Worm (Caenorhabditis elegans) whole organism, dauer: ENCODE results near the gene phf-31.

Source experiments
- unc-62 ChIP-seq: sonication (generic microtip); optimal IDR thresholded peaks from 2 replicates; lab custom pipeline; 2017; ENCODE audit warnings: missing biosample characterization, missing genetic modification reagents, missing genetic modification characterization

phf-31 gene

DNA sequence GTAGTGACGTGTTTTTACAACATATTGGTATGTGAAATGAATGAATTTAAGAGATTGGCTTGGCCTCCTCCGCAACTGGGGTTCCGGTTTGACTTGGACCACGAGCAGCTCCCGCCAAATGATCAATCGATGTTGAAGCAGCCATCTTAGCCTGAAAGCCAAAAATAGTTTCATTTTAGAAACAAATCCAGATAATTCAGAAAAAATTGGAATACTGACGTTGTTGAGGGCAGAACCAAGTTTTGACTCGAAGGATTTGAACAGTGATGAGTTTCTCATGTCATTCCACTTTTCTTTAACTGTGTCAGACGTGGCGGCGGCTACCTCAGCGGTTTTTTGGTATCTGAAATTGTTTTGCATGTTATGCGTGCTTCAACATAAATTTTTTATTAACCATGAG, 5.8 kb upstream of the phf-31 start:
- TF ChIP-seq unc-62 (GFP tag; lab: Kevin White, UChicago): no peak

DNA sequence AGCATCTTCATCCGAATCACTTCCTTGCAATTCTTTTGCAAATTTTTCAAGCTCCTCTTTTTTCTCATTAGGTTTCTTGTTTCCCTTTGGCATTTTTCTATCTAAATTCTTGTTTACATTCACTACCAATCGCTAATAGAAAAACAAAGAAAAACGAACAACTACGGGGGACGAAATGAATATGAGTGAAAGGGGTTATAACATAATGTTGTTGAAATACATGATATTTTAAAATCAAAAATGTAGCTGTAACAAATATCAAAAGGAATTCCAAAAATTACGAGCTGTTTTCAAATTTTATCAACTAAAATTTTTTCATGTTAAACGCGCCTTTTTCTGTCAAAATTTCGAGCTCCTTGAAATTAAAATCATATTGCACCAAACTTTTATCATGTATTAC, 4.8 kb upstream of the phf-31 start, which contains the start of gene F13E6.1:
F13E6.1 (minus strand) TSS at position 101 of the 400 bp plus-strand sequence.
- no peak for TF ChIP-seq unc-62 (GFP tag; lab: Kevin White, UChicago)

DNA sequence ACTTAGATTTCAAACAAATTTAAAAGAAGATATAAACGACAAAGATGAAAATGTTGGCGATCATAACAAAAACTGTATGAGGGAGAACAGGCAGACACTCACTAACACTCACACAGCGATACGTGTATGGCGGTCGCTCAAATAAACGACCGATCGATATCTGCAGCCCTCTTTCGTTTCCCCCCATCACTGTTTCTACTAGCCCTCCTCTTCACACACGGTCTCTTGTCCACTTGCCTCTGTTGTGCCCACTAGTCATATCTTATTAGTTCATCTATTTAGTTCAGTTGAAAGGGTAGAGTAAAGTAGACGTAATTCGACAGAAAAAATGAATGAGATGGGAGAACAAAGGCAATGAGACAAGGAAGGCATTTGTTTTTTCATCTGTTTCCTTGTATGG, 4.2 kb upstream of the phf-31 start:
- TF ChIP-seq unc-62 (GFP tag; lab: Kevin White, UChicago): no peak

DNA sequence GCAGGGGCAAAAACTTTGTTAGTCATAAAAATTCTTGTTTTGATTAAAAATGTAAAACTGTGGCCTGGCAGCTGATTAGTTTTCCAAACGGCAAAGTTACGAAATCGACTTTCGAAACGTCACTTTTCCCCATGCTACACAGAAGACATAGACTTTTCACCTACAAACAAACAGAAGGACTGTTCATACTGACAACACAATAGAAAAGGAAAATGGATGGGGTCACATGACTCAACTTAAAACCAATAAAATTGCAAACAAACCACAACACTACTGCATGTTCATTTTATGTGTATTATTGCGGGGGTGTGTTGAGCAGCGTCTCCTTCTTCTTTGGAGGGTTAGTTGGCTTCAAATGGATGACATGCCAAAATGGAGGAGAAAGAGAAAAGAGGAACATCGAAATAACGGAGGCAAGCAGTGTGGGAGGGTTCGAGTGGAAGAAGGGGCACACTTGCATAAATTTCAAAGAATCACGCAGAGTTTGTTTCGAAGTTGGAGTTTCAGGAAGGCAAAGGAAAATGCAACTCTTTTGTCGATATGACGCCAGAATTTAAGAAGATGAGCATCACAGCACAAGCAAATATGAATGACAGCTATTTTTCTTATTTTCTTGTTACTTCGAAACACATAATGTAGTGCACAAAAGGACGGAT, 3.6 kb upstream of the phf-31 start:
- TF ChIP-seq unc-62 (GFP tag; lab: Kevin White, UChicago): no peak

DNA sequence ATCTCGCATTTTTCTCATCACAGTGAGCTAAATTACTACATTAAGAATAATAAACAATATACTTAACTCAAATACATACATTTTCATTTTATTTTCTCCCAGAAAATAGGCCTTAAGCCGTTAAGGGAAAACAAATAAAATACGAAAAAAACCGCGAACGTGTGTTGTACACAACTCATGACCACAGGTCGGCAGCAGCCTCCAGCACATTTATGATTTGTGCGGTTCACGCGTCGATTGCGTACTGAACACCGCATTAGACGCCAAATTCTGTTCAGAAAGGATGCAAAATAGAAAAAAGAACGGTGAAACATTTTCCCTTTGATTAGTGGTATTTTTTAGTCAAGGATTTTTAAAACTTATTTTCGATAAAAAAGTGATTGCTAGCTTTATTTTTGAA, 2.6 kb upstream of the phf-31 start:
- no peak for TF ChIP-seq unc-62 (GFP tag; lab: Kevin White, UChicago)

DNA sequence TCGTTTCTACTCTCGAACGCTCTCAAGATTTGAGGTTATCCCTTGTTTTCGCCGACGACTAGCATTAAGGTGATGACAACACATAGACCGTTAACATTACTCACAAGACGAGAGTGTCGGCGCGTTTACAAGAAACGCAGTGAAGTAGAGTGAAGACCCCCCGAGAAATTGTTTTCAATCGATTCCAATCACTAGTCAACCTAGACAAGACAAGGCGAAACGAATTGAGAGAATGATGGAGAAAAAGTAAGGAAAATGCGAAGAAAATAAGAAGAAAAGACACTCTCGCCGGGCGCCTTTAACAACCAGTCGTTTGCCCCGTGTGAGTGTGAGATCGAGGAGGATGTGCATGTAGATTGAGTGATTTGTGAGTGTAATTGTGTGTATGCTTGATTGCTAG, 2.7 kb downstream of the phf-31 start:
- no peak for TF ChIP-seq unc-62 (GFP tag; lab: Kevin White, UChicago)

DNA sequence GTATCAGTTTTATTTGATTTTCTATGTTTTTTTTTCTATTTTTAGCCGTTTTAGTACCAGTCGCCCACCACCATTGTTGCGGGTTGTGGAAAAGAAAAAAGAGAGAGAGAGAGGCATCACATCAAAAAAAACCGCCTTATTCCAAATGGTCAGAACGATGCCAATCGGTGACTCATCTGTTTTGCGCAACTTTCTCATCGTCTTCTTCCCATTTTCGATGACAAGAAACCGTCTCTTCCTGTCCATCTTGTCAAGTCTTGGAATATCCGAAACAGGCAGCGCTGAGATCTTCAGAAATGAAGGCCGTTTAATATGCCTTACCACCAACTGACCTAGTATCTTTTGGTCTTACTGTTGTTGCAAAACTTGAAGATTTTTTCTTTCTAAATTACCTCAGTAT, 4.7 kb downstream of the phf-31 start:
- TF ChIP-seq unc-62 (GFP tag; lab: Kevin White, UChicago): no peak

DNA sequence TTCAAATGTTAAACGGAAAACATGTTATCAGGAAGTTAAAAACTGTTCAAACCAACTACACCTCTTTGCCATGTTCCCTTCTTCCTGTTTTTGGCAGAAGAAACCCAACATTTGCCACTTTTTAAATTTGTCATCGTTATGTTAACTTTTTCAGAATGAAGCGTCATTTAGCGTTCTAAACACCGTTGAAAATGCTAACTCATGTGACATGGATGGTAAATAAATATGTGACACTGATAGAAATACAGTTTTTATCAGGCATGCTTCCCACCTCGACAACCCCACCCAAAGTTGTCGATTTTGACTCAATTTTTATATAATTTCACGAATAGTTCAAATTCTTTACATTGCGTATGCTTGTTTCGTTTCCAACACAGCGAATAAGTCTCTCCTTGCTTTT, 5.5 kb downstream of the phf-31 start:
- no peak for TF ChIP-seq unc-62 (GFP tag; lab: Kevin White, UChicago)

DNA sequence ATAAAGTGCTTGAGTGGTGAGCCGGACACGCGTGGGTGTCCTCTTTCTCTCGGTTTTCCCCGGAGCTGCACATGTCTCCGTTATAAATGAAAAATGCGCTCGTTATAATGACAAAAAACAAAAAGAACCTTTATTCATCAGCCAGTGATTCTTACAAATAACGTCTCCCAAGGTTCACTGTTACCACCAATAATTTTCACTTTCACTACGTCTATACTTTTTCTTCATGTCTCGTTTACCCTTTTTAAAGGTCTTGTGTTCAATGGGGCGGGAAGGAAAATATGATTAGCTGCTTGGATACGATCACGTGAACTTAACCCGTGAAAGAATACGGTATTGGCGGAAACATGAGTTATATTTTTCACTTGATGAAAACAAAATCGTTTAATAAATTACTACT, 6.5 kb downstream of the phf-31 start:
- TF ChIP-seq unc-62 (GFP tag; lab: Kevin White, UChicago): no peak

DNA sequence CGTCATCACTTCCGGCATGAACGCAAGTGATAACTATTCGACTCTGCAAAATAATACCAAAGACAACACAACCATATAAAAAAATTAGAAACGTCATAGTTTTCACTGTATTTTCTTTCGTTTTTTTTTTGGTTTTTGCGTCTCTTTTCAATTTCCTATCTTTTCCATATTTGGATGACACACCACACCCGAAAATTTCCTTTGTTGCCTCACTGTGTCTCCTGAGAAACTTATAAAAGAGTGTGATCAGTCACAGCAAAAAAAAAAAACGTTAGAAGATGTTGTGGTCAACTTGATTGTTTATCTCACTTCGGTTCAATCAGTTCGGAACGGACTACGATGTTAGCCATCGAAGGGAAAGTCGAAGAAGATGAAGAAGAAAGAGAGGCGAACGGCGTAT, 7.9 kb downstream of the phf-31 start:
- no peak for TF ChIP-seq unc-62 (GFP tag; lab: Kevin White, UChicago)

DNA sequence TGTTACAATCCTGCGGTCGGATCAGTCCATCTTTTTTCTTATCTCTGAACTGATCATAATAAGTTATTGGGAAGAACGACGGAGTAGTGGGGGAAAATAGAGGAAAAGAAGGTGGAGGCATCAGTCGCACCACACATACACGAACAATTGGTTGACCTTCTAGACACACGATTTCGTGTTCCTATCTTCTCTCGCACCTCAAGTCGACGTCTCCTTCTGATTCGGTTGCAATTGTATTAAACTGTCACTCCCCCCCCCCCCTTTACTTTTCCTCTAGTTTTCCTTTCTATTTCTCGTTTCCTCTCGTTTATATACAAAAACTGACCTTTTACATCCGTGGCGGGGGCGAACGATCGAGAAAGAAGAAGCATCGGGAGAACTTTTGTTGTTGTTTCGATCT, 9.4 kb downstream of the phf-31 start:
- TF ChIP-seq unc-62 (GFP tag; lab: Kevin White, UChicago): no peak

DNA sequence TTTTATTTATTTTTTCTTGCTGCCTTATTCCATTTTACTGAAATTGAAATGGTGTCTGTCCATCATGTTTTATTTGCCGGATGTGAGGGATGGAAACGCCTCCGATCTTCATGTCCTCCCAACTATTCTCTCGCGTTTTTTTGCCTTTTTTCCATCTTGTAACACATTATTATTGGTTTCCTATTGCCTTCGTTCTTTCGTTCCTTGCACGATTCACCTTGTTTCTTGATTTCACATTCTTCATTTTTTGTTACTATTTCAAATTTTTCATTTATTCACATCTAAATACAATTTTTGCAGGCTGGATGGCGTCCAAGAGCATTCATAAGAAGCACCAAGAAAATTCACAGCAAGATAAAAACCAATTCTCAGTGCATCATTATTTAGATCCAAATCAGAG, 9.8 kb downstream of the phf-31 start, which contains the start of gene yap-1:
yap-1 (plus strand) TSS at position 301 of the 400 bp plus-strand sequence.
- TF ChIP-seq unc-62 (GFP tag; lab: Kevin White, UChicago): no peak

DNA sequence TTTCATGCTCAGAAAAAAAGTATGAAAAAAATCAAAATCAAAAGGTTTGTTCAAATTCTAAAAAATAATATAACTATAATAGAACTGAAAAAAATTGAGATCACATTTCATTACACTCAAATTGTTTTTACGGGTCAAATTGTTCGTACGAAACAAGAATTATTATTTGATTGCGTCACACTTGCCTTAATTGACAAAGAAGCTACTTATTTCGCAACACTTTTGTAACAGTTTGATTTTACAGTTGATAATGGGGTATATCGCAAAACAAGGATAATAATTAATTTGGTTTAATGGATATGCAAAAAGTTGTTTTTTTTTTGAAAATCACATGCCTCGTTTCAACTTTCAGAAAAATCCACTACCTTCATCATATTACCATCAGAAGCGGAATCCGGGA, 10.3 kb downstream of the phf-31 start:
- TF ChIP-seq unc-62 (GFP tag; lab: Kevin White, UChicago): no peak

DNA sequence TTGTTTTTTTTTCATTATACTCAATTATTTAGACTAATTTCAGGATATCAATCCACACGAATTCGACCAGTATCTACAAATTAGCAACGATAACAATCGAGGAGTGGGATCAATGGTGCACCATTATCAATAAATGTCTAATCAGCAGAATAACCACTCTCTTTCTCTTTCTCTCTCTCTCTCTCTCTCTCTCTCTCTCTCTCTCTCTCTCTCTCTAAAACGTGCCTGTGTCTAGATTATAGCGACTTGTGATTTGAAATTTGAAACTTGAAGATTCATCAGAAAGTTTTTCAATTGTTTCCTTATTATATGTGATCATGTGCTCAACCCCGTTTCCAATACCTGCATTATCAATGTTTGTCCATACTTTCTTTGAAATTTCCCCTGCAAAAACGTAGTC, 12.4 kb downstream of the phf-31 start:
- TF ChIP-seq unc-62 (GFP tag; lab: Kevin White, UChicago): no peak

DNA sequence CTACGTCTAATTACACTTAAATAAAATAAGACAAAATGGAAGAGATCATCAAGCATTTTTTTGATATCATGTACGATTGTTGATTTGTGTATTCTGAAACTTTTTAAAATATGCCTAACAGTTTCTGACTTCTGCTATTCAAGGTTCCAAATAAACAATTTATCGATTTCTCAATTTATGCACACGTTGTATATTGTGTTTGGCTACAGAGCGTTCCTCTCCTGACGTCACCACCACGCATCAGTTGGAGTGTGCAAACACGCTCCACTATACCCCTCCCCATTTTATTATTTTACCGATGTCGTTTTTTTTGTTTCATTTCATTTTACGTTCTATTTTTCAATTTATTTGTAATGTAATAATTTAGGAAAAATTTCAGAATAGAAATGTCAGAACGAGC, 13.1 kb downstream of the phf-31 start, which contains the start of gene plpp-1.3:
plpp-1.3 (plus strand) TSS at position 380 of the 400 bp plus-strand sequence.
- TF ChIP-seq unc-62 (GFP tag; lab: Kevin White, UChicago): no peak

DNA sequence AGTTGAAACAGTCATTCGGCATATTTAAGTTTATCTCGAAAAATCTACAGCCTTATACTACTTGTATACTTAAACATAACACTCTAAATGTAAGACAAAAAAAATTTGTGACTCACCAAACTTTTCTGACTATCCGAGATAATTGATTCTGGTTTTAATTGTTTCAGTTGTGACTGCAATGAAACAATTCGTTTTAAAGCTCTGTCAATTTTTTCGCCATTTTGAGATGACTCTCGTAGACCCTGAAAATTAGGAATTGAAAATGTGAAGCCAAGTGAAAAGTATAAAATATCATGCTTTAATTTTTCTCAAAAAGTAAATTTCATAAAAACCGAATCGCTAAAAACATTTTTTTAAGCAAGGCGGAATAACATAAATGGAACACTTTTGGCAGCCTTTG, 22.5 kb downstream of the phf-31 start:
- TF ChIP-seq unc-62 (GFP tag; lab: Kevin White, UChicago): no peak

DNA sequence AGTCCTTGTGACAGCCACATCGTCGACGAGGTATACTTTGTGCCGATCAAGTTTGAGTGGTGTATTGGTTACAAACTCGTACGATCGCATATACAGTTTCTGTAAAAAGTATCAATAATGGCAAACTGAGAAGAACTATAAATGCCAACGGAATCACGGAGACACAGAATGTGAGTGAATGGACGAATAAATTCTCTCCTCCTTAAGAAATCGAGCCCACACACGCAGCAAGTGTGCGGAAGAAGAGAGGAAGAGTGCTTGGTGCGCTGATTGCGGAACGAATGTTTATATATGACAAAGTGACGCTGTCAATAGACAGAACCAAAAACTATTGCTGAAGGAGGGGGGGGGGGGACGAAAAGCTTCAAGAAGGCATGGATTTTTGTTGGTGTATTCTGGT, 30.0 kb downstream of the phf-31 start, which contains the start of gene rhgf-1:
rhgf-1 (minus strand) TSS at position 101 of the 400 bp plus-strand sequence.
- no peak for TF ChIP-seq unc-62 (GFP tag; lab: Kevin White, UChicago)
